Worm (Caenorhabditis elegans): Measurements from ENCODE around the gene srp-1.

DNA sequence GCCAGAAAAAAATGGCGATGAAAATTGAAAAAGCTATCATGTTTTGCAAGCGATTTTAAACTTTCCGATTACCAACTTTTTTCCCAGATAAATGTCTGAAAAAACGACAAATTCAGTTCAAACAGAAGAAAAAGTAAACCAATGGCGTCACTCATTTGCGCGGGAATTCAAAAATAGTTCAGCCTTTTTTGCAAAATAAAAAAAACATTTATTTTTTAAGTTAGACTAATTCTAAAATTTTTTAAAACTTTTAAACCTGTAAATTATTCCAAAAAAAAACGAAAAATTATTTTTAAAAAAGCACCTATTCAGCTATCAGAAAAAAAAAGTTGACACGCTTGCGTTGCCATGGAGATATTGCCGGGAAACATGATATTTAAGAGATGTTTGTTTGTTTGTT is 40.2 kb upstream of the srp-1 start, which contains the start of gene cyp-33C11:
- TF ChIP-seq ztf-4 (tag; optimal IDR thresholded peaks at IDR 0.05), result no peak
- no peak for TF ChIP-seq nhr-77 (tag; optimal IDR thresholded peaks at IDR 0.05)
- TF ChIP-seq sma-9 (GFP tag; optimal IDR thresholded peaks at IDR 0.05), result no peak
- no peak for TF ChIP-seq sma-9 (tag; optimal IDR thresholded peaks at IDR 0.05)
- TF ChIP-seq ceh-82 (tag; optimal IDR thresholded peaks at IDR 0.05), result no peak
- no peak for TF ChIP-seq unc-55 (GFP tag; optimal IDR thresholded peaks at IDR 0.05)
- no peak for TF ChIP-seq zag-1 (tag; optimal IDR thresholded peaks at IDR 0.05)
- TF ChIP-seq snpc-4 (tag; optimal IDR thresholded peaks at IDR 0.05), result no peak

Data from whole organism, L2 larva.